Fruit fly (Drosophila melanogaster) whole organism, prepupa: ENCODE measurements around the gene Dsor1.
A peak's percentile ranks its signal among the peaks of the same experiment; 100 is the strongest.

Experiments used
- CG32006 ChIP-seq: fragments of 200-800 bp; sonication (Bioruptor generic); optimal IDR thresholded peaks from 3 replicates; lab custom pipeline; 2017; ENCODE audit warnings: missing biosample characterization, mild to moderate bottlenecking, missing genetic modification characterization
- Lpt ChIP-seq: fragments of 200-800 bp; sonication (Bioruptor generic); optimal IDR thresholded peaks from 3 replicates; lab custom pipeline; 2016; ENCODE audit warnings: missing biosample characterization, missing genetic modification characterization

DNA sequence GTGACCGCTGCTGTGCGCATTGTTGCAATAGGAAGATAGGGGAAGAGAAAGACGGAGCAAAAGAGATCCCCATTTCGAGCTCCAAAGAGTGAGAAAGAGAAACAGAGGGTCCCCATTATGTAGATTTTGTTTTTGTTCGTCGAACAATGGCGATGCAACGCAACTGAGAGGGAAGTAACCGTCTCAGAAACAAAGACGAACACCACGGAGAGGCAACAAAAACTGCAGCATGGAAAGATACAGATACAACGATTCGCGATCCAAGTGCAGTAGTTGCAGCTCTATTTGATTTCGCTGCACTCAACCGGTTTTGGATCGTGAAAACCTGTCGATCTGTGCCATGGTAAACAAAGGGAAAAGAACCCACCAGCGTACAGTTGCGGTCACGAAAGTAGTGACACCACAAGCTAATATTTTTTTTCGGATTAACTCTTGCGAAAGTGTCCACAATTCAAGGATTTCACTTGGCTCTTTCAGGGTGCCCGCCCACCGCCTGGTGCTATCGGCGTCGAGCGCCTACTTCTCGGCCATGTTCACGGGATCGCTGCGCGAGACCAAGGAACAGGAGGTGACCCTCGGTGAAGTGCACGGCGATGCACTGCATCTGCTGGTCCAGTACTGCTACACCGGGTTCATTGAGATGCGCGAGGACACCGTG lies 5.0 kb downstream of the Dsor1 start:
- peak; percentile 20 for TF ChIP-seq CG32006
- no peak for TF ChIP-seq Lpt (GFP tag; lab: Kevin White, UChicago)
